Worm (Caenorhabditis elegans) whole organism, L3 larva: ENCODE results near the gene F01G10.4.

Experiments used
- R02D3.7 ChIP-seq: fragments of 150-350 bp; optimal IDR thresholded peaks from 2 replicates; lab custom pipeline; 2014; ENCODE audit warnings: missing biosample characterization, missing genetic modification characterization
- ZK546.5 ChIP-seq: sonication (generic microtip); optimal IDR thresholded peaks from 2 replicates; lab custom pipeline; 2017; ENCODE audit warnings: missing biosample characterization, missing genetic modification characterization
- aly-2 ChIP-seq: fragments of 150-350 bp; optimal IDR thresholded peaks from 2 replicates; lab custom pipeline; 2014; ENCODE audit warnings: missing biosample characterization, missing genetic modification characterization
- ama-1 ChIP-seq: fragments of 150-350 bp; optimal IDR thresholded peaks from 2 replicates; lab custom pipeline; 2018
- ceh-16 ChIP-seq: sonication (generic microtip); optimal IDR thresholded peaks from 2 replicates; lab custom pipeline; 2017; ENCODE audit warnings: missing biosample characterization, missing genetic modification characterization
- ceh-28 ChIP-seq: fragments of 150-350 bp; optimal IDR thresholded peaks from 2 replicates; lab custom pipeline; 2014; ENCODE audit warnings: missing biosample characterization, missing genetic modification reagents, missing genetic modification characterization
- ceh-82 ChIP-seq: fragments of 150-350 bp; optimal IDR thresholded peaks from 2 replicates; lab custom pipeline; 2014; ENCODE audit warnings: missing biosample characterization, missing genetic modification characterization
- ceh-9 ChIP-seq: sonication (generic microtip); optimal IDR thresholded peaks from 2 replicates; lab custom pipeline; 2018; ENCODE audit warnings: missing biosample characterization, missing genetic modification characterization
- daf-12 ChIP-seq: fragments of 150-350 bp; optimal IDR thresholded peaks from 2 replicates; lab custom pipeline; 2014; ENCODE audit warnings: missing biosample characterization, missing genetic modification reagents, missing genetic modification characterization
- egl-27 ChIP-seq: sonication (generic microtip); optimal IDR thresholded peaks from 4 replicates; lab custom pipeline; 2017; ENCODE audit warnings: missing biosample characterization, missing genetic modification reagents, missing genetic modification characterization
- egl-5 ChIP-seq: fragments of 150-350 bp; optimal IDR thresholded peaks from 2 replicates; lab custom pipeline; 2017; ENCODE audit warnings: missing biosample characterization, missing genetic modification reagents, missing genetic modification characterization, inconsistent platforms
- elt-1 ChIP-seq: fragments of 150-350 bp; optimal IDR thresholded peaks from 2 replicates; lab custom pipeline; 2014; ENCODE audit warnings: missing biosample characterization, missing genetic modification characterization
- elt-2 ChIP-seq: sonication (generic microtip); optimal IDR thresholded peaks from 2 replicates; lab custom pipeline; 2016; ENCODE audit warnings: missing genetic modification reagents, mild to moderate bottlenecking, missing genetic modification characterization, missing compliant biosample characterization
- elt-3 ChIP-seq, 3 experiments: fragments of 150-350 bp in 1 of 3; sonication (generic microtip) in 2 of 3; optimal IDR thresholded peaks; 2 replicates in 2 of 3; 4 replicates in 1 of 3; lab custom pipeline; 2014 to 2017; ENCODE audit warnings: missing biosample characterization in 3 of 3, missing genetic modification characterization in 3 of 3
- eor-1 ChIP-seq, 2 experiments: fragments of 150-350 bp; optimal IDR thresholded peaks; 2 replicates each; lab custom pipeline; 2014 to 2018; ENCODE audit warnings: missing biosample characterization in 2 of 2, missing genetic modification characterization in 2 of 2
- fkh-10 ChIP-seq: sonication (generic microtip); optimal IDR thresholded peaks from 2 replicates; lab custom pipeline; 2017; ENCODE audit warnings: missing biosample characterization, missing genetic modification reagents, missing genetic modification characterization
- fkh-2 ChIP-seq: fragments of 150-350 bp; optimal IDR thresholded peaks from 2 replicates; lab custom pipeline; 2014; ENCODE audit warnings: missing biosample characterization, missing genetic modification reagents, missing genetic modification characterization
- fos-1 ChIP-seq: fragments of 150-350 bp; optimal IDR thresholded peaks from 2 replicates; lab custom pipeline; 2014; ENCODE audit warnings: missing biosample characterization, missing genetic modification characterization
- hmg-11 ChIP-seq: sonication (generic microtip); optimal IDR thresholded peaks from 2 replicates; lab custom pipeline; 2016; ENCODE audit warnings: missing genetic modification characterization, missing compliant biosample characterization
- jun-1 ChIP-seq: fragments of 150-350 bp; optimal IDR thresholded peaks from 2 replicates; lab custom pipeline; 2014; ENCODE audit warnings: missing biosample characterization, missing genetic modification reagents, missing genetic modification characterization
- lin-15B ChIP-seq: fragments of 150-350 bp; optimal IDR thresholded peaks from 2 replicates; lab custom pipeline; 2014; ENCODE audit warnings: missing biosample characterization, missing genetic modification characterization
- lin-39 ChIP-seq: fragments of 150-350 bp; optimal IDR thresholded peaks from 2 replicates; lab custom pipeline; 2018; ENCODE audit warnings: missing biosample characterization, missing genetic modification reagents, missing genetic modification characterization
- lsy-12 ChIP-seq: sonication (generic microtip); optimal IDR thresholded peaks from 2 replicates; lab custom pipeline; 2016; ENCODE audit warnings: mild to moderate bottlenecking, missing genetic modification characterization, missing compliant biosample characterization
- mdl-1 ChIP-seq: fragments of 150-350 bp; optimal IDR thresholded peaks from 2 replicates; lab custom pipeline; 2014; ENCODE audit warnings: missing biosample characterization, missing genetic modification characterization
- mml-1 ChIP-seq: fragments of 150-350 bp; sonication (generic microtip); optimal IDR thresholded peaks from 3 replicates; lab custom pipeline; 2014; ENCODE audit warnings: missing biosample characterization, missing genetic modification characterization
- nfya-1 ChIP-seq: sonication (generic microtip); optimal IDR thresholded peaks from 2 replicates; lab custom pipeline; 2017; ENCODE audit warnings: missing genetic modification characterization, mild to moderate bottlenecking, missing compliant biosample characterization, antibody characterized with exemption, moderate library complexity; ENCODE audit not compliant: insufficient read depth
- nhr-11 ChIP-seq: fragments of 150-350 bp; optimal IDR thresholded peaks from 2 replicates; lab custom pipeline; 2014; ENCODE audit warnings: missing biosample characterization, missing genetic modification characterization
- nhr-12 ChIP-seq: fragments of 150-350 bp; optimal IDR thresholded peaks from 2 replicates; lab custom pipeline; 2014; ENCODE audit warnings: missing biosample characterization, missing genetic modification characterization
- nhr-23 ChIP-seq: fragments of 150-350 bp; optimal IDR thresholded peaks from 2 replicates; lab custom pipeline; 2014; ENCODE audit warnings: missing biosample characterization, missing genetic modification reagents, missing genetic modification characterization
- nhr-237 ChIP-seq: fragments of 150-350 bp; optimal IDR thresholded peaks from 2 replicates; lab custom pipeline; 2014; ENCODE audit warnings: missing biosample characterization, missing genetic modification characterization
- nhr-25 ChIP-seq: sonication (generic microtip); optimal IDR thresholded peaks from 2 replicates; lab custom pipeline; 2017; ENCODE audit warnings: missing biosample characterization, missing genetic modification characterization
- nhr-28 ChIP-seq: fragments of 150-350 bp; optimal IDR thresholded peaks from 2 replicates; lab custom pipeline; 2014; ENCODE audit warnings: missing biosample characterization, missing genetic modification characterization
- nhr-43 ChIP-seq: sonication (generic microtip); optimal IDR thresholded peaks from 2 replicates; lab custom pipeline; 2016; ENCODE audit warnings: mild to moderate bottlenecking, missing genetic modification characterization, missing compliant biosample characterization; ENCODE audit not compliant: poor library complexity, severe bottlenecking
- nhr-67 ChIP-seq: fragments of 150-350 bp; optimal IDR thresholded peaks from 2 replicates; lab custom pipeline; 2014; ENCODE audit warnings: missing biosample characterization, missing genetic modification characterization
- nhr-76 ChIP-seq: fragments of 150-350 bp; sonication (generic microtip); optimal IDR thresholded peaks from 5 replicates; lab custom pipeline; 2014; ENCODE audit warnings: missing biosample characterization, missing genetic modification characterization
- nhr-77 ChIP-seq: fragments of 150-350 bp; optimal IDR thresholded peaks from 2 replicates; lab custom pipeline; 2014; ENCODE audit warnings: missing biosample characterization, missing genetic modification characterization
- pha-4 ChIP-seq: fragments of 150-350 bp; optimal IDR thresholded peaks from 2 replicates; lab custom pipeline; 2014; ENCODE audit warnings: missing biosample characterization, missing genetic modification reagents, missing genetic modification characterization
- pqm-1 ChIP-seq: fragments of 150-350 bp; optimal IDR thresholded peaks from 2 replicates; lab custom pipeline; 2017; ENCODE audit warnings: missing biosample characterization, missing genetic modification characterization, inconsistent platforms
- sea-2 ChIP-seq: fragments of 150-350 bp; sonication (generic microtip); optimal IDR thresholded peaks from 4 replicates; lab custom pipeline; 2014; ENCODE audit warnings: missing biosample characterization, missing genetic modification reagents, missing genetic modification characterization
- skn-1 ChIP-seq: fragments of 150-350 bp; optimal IDR thresholded peaks from 2 replicates; lab custom pipeline; 2014; ENCODE audit warnings: missing biosample characterization, missing genetic modification characterization
- snpc-4 ChIP-seq: fragments of 150-350 bp; optimal IDR thresholded peaks from 2 replicates; lab custom pipeline; 2014; ENCODE audit warnings: missing biosample characterization, missing genetic modification characterization
- tbx-2 ChIP-seq: sonication (generic microtip); optimal IDR thresholded peaks from 2 replicates; lab custom pipeline; 2016; ENCODE audit warnings: mild to moderate bottlenecking, missing genetic modification characterization, missing compliant biosample characterization
- unc-39 ChIP-seq: sonication (generic microtip); optimal IDR thresholded peaks from 4 replicates; lab custom pipeline; 2017; ENCODE audit warnings: missing biosample characterization, missing genetic modification characterization
- unc-62 ChIP-seq: fragments of 150-350 bp; sonication (generic microtip); optimal IDR thresholded peaks from 4 replicates; lab custom pipeline; 2014; ENCODE audit warnings: missing biosample characterization, missing genetic modification reagents, missing genetic modification characterization
- zag-1 ChIP-seq: fragments of 150-350 bp; optimal IDR thresholded peaks from 2 replicates; lab custom pipeline; 2014; ENCODE audit warnings: missing biosample characterization, missing genetic modification characterization
- ztf-11 ChIP-seq: fragments of 150-350 bp; optimal IDR thresholded peaks from 2 replicates; lab custom pipeline; 2014; ENCODE audit warnings: missing biosample characterization, missing genetic modification characterization
- ztf-4 ChIP-seq: fragments of 150-350 bp; optimal IDR thresholded peaks from 2 replicates; lab custom pipeline; 2014; ENCODE audit warnings: missing biosample characterization, missing genetic modification characterization

F01G10.4 gene

ce11 chrIV:10252886-10253639 is 20.7 kb upstream of the F01G10.4 start:
- TF ChIP-seq daf-12, result no peak
- TF ChIP-seq egl-27, result no peak
- no peak for TF ChIP-seq tbx-2 (tag; lab: Kevin White, UChicago)
- no peak for TF ChIP-seq egl-5 (tag; lab: Kevin White, UChicago)
- no peak for TF ChIP-seq ama-1 (lab: Kevin White, UChicago)
- no peak for TF ChIP-seq nhr-11 (tag; lab: Kevin White, UChicago)
- TF ChIP-seq jun-1 (tag; lab: Kevin White, UChicago), result peak; percentile 32
- TF ChIP-seq lsy-12, result no peak
- no peak for TF ChIP-seq unc-39 (tag; lab: Kevin White, UChicago)
- TF ChIP-seq fkh-2, result no peak
- no peak for TF ChIP-seq fkh-10
- no peak for TF ChIP-seq snpc-4
- no peak for TF ChIP-seq nhr-237 (tag; lab: Kevin White, UChicago)
- no peak for TF ChIP-seq nfya-1 (tag; lab: Kevin White, UChicago)
- TF ChIP-seq nhr-67 (tag; lab: Kevin White, UChicago), result no peak
- no peak for TF ChIP-seq unc-62
- TF ChIP-seq aly-2 (tag; lab: Kevin White, UChicago), result no peak
- TF ChIP-seq ceh-9 (tag; lab: Kevin White, UChicago), result no peak
- no peak for TF ChIP-seq R02D3.7
- peak; percentile 59 for TF ChIP-seq elt-2
- no peak for TF ChIP-seq hmg-11 (tag; lab: Kevin White, UChicago)
- TF ChIP-seq sea-2 (GFP tag; lab: Kevin White, UChicago), result no peak
- no peak for TF ChIP-seq ZK546.5
- no peak for TF ChIP-seq pha-4 (tag; lab: Kevin White, UChicago)
- no peak for TF ChIP-seq nhr-23 (tag; lab: Kevin White, UChicago)
- TF ChIP-seq lin-15B, result no peak
- TF ChIP-seq ceh-82 (tag; lab: Kevin White, UChicago), result no peak
- TF ChIP-seq ceh-28 (tag; lab: Kevin White, UChicago), result no peak
- no peak for TF ChIP-seq ztf-11 (tag; lab: Kevin White, UChicago)
- no peak for TF ChIP-seq nhr-28 (tag; lab: Kevin White, UChicago)
- TF ChIP-seq nhr-77 (tag; lab: Kevin White, UChicago), result no peak
- no peak for TF ChIP-seq skn-1
- TF ChIP-seq pqm-1 (tag; lab: Kevin White, UChicago), result peak; percentile 12
- TF ChIP-seq lin-39 (tag; lab: Kevin White, UChicago), result no peak
- no peak for TF ChIP-seq mml-1 (tag; lab: Kevin White, UChicago)
- TF ChIP-seq nhr-25 (tag; lab: Kevin White, UChicago), result peak; percentile 36
- no peak for TF ChIP-seq nhr-12 (tag; lab: Kevin White, UChicago)
- no peak for TF ChIP-seq nhr-43
- no peak for TF ChIP-seq mdl-1
- no peak for TF ChIP-seq ztf-4 (tag; lab: Kevin White, UChicago)
- no peak for TF ChIP-seq ceh-16
- TF ChIP-seq elt-3 (tag; optimal IDR thresholded peaks at IDR 0.05; lab: Kevin White, UChicago), result no peak
- no peak for TF ChIP-seq zag-1 (tag; lab: Kevin White, UChicago)
- TF ChIP-seq eor-1 (tag; optimal IDR thresholded peaks at IDR 0.05; lab: Kevin White, UChicago), result peak in 1 of 2 experiments; percentile 30
- no peak for TF ChIP-seq nhr-76 (tag; lab: Kevin White, UChicago)
- no peak for TF ChIP-seq fos-1 (tag; lab: Kevin White, UChicago)
- TF ChIP-seq elt-1 (tag; lab: Kevin White, UChicago), result peak; percentile 68
